Worm (Caenorhabditis elegans) whole organism, midembryonic: Measurements from ENCODE around the gene sqv-2.

Source experiments
- T22C8.4 ChIP-seq: fragments of 200-800 bp; sonication (Bioruptor generic); IDR thresholded peaks from 2 replicates; pipeline ENCODE4 v1.3.6; 2022; ENCODE audit warnings: missing genetic modification characterization, missing compliant biosample characterization
- cog-1 ChIP-seq: sonication (generic microtip); optimal IDR thresholded peaks from 2 replicates; lab custom pipeline; 2016; ENCODE audit warnings: missing genetic modification characterization, missing compliant biosample characterization
- flt-1 ChIP-seq: fragments of 200-800 bp; sonication (Bioruptor generic); IDR thresholded peaks from 2 replicates; pipeline ENCODE4 v1.3.6; 2022; ENCODE audit warnings: missing genetic modification characterization, missing compliant biosample characterization
- klf-2 ChIP-seq: fragments of 200-800 bp; sonication (Bioruptor generic); conservative IDR thresholded peaks from 2 replicates; pipeline ENCODE4 v1.3.6; 2022; ENCODE audit warnings: missing genetic modification reagents, missing genetic modification characterization, missing compliant biosample characterization
- ref-1 ChIP-seq: fragments of 200-800 bp; sonication (Bioruptor generic); conservative IDR thresholded peaks from 2 replicates; pipeline ENCODE4 v1.3.6; 2022; ENCODE audit warnings: missing genetic modification reagents, missing genetic modification characterization, missing compliant biosample characterization
- tab-1 ChIP-seq: fragments of 200-800 bp; sonication (Bioruptor generic); IDR thresholded peaks from 2 replicates; pipeline ENCODE4 v1.3.6; 2022; ENCODE audit warnings: missing genetic modification characterization, missing compliant biosample characterization
- ztf-23 ChIP-seq: fragments of 200-800 bp; sonication (Bioruptor generic); IDR thresholded peaks from 2 replicates; pipeline ENCODE4 v1.3.6; 2022; ENCODE audit warnings: missing genetic modification reagents, missing genetic modification characterization, missing compliant biosample characterization
- ztf-29 ChIP-seq: fragments of 200-800 bp; sonication (Bioruptor generic); IDR thresholded peaks from 2 replicates; pipeline ENCODE4 v1.3.6; 2022; ENCODE audit warnings: missing genetic modification reagents, missing genetic modification characterization, missing compliant biosample characterization

- TF ChIP-seq ztf-23 = no peak
- TF ChIP-seq T22C8.4 (GFP tag; lab: Robert Waterston, UW) = no peak
- no peak for TF ChIP-seq flt-1
- TF ChIP-seq cog-1 (tag; lab: Kevin White, UChicago) = no peak
- no peak for TF ChIP-seq ztf-29 (GFP tag; lab: Robert Waterston, UW)
- TF ChIP-seq klf-2 = no peak
- TF ChIP-seq tab-1 (GFP tag; lab: Robert Waterston, UW) = no peak
- TF ChIP-seq ref-1 = no peak
Measured at ce11 chrII:2841529-2841928, 52.7 kb downstream of the sqv-2 start, which contains the start of gene Y110A2AL.6.
